Worm (Caenorhabditis elegans) whole organism, L4 larva: ENCODE results near the gene nhr-161.

Experiments
- D1046.2 ChIP-seq: fragments of 200-800 bp; sonication (Bioruptor generic); IDR thresholded peaks from 2 replicates; pipeline ENCODE4 v1.3.6; 2022; ENCODE audit warnings: missing genetic modification characterization, missing compliant biosample characterization
- T20F7.1 ChIP-seq: fragments of 200-800 bp; sonication (Bioruptor generic); optimal IDR thresholded peaks from 2 replicates; lab custom pipeline; 2018; ENCODE audit warnings: mild to moderate bottlenecking, missing genetic modification characterization, missing compliant biosample characterization
- T26A8.4 ChIP-seq: fragments of 200-800 bp; sonication (Bioruptor generic); IDR thresholded peaks from 2 replicates; pipeline ENCODE4 v1.3.6; 2022; ENCODE audit warnings: missing genetic modification characterization, missing compliant biosample characterization
- Y105C5A.15 ChIP-seq: fragments of 200-800 bp; sonication (Bioruptor generic); IDR thresholded peaks from 2 replicates; pipeline ENCODE4 v1.3.6; 2022; ENCODE audit warnings: missing genetic modification characterization, missing compliant biosample characterization
- Y48G9A.11 ChIP-seq: fragments of 200-800 bp; sonication (Bioruptor generic); IDR thresholded peaks from 2 replicates; pipeline ENCODE4 v1.3.6; 2022; ENCODE audit warnings: missing genetic modification reagents, missing genetic modification characterization, missing compliant biosample characterization
- ZK337.2 ChIP-seq: fragments of 200-800 bp; sonication (Bioruptor generic); IDR thresholded peaks from 2 replicates; pipeline ENCODE4 v1.3.6; 2022; ENCODE audit warnings: missing genetic modification reagents, missing genetic modification characterization, missing compliant biosample characterization
- aha-1 ChIP-seq: fragments of 150-350 bp; peaks from one replicate; lab custom pipeline; 2014; ENCODE audit warnings: missing biosample characterization, missing genetic modification characterization
- aly-2 ChIP-seq: sonication (generic microtip); optimal IDR thresholded peaks from 2 replicates; lab custom pipeline; 2018; ENCODE audit warnings: missing biosample characterization, missing genetic modification characterization
- ceh-32 ChIP-seq: sonication (generic microtip); optimal IDR thresholded peaks from 2 replicates; lab custom pipeline; 2016; ENCODE audit warnings: mild to moderate bottlenecking, missing genetic modification characterization, missing compliant biosample characterization; ENCODE audit not compliant: poor library complexity
- ceh-44 ChIP-seq: fragments of 200-800 bp; sonication (Bioruptor generic); IDR thresholded peaks from 2 replicates; pipeline ENCODE4 v1.3.6; 2022; ENCODE audit warnings: missing genetic modification reagents, missing genetic modification characterization, missing compliant biosample characterization
- ces-1 ChIP-seq: fragments of 150-350 bp; sonication (generic microtip); optimal IDR thresholded peaks from 4 replicates; lab custom pipeline; 2014; ENCODE audit warnings: missing biosample characterization, missing genetic modification reagents, missing genetic modification characterization
- ctbp-1 ChIP-seq: fragments of 200-800 bp; sonication (Bioruptor generic); IDR thresholded peaks from 2 replicates; pipeline ENCODE4 v1.3.6; 2022; ENCODE audit warnings: missing genetic modification reagents, missing genetic modification characterization, missing compliant biosample characterization
- daf-16 ChIP-seq, 3 experiments: sonication (generic microtip); optimal IDR thresholded peaks; 2 replicates each; lab custom pipeline; 2016 to 2017; ENCODE audit warnings: missing genetic modification characterization in 3 of 3, missing genetic modification reagents in 3 of 3, mild to moderate bottlenecking in 2 of 3, missing compliant biosample characterization in 2 of 3, missing biosample characterization in 1 of 3, moderate library complexity in 1 of 3
- dve-1 ChIP-seq: sonication (generic microtip); optimal IDR thresholded peaks from 2 replicates; lab custom pipeline; 2017; ENCODE audit warnings: antibody characterized with exemption, mild to moderate bottlenecking, missing genetic modification characterization, missing compliant biosample characterization; ENCODE audit not compliant: insufficient read depth
- fos-1 ChIP-seq: fragments of 150-350 bp; optimal IDR thresholded peaks from 2 replicates; lab custom pipeline; 2014; ENCODE audit warnings: missing biosample characterization, missing genetic modification characterization
- lin-15B ChIP-seq: fragments of 150-350 bp; sonication (generic microtip); optimal IDR thresholded peaks from 3 replicates; lab custom pipeline; 2014; ENCODE audit warnings: missing biosample characterization, missing genetic modification characterization
- lin-29 ChIP-seq: fragments of 200-800 bp; sonication (Bioruptor generic); IDR thresholded peaks from 2 replicates; pipeline ENCODE4 v1.3.6; 2022; ENCODE audit warnings: missing genetic modification reagents, missing genetic modification characterization, missing compliant biosample characterization
- lin-39 ChIP-seq: fragments of 150-350 bp; optimal IDR thresholded peaks from 2 replicates; lab custom pipeline; 2014; ENCODE audit warnings: missing biosample characterization, missing genetic modification reagents, missing genetic modification characterization
- madf-9 ChIP-seq: fragments of 200-800 bp; sonication (Bioruptor generic); conservative IDR thresholded peaks from 2 replicates; pipeline ENCODE4 v1.3.6; 2022; ENCODE audit warnings: missing genetic modification reagents, missing genetic modification characterization, missing compliant biosample characterization
- mes-2 ChIP-seq: sonication (generic microtip); optimal IDR thresholded peaks from 2 replicates; lab custom pipeline; 2016; ENCODE audit warnings: missing genotype, mild to moderate bottlenecking, missing genetic modification characterization, missing compliant biosample characterization; ENCODE audit not compliant: poor library complexity, severe bottlenecking
- nhr-237 ChIP-seq: sonication (generic microtip); optimal IDR thresholded peaks from 2 replicates; lab custom pipeline; 2017; ENCODE audit warnings: missing biosample characterization, missing genetic modification characterization
- nhr-41 ChIP-seq: fragments of 200-800 bp; sonication (Bioruptor generic); IDR thresholded peaks from 2 replicates; pipeline ENCODE4 v1.3.6; 2022; ENCODE audit warnings: missing genetic modification reagents, missing genetic modification characterization, missing compliant biosample characterization
- nhr-6 ChIP-seq: fragments of 150-350 bp; optimal IDR thresholded peaks from 2 replicates; lab custom pipeline; 2014; ENCODE audit warnings: missing biosample characterization, missing genetic modification characterization
- nhr-76 ChIP-seq: fragments of 150-350 bp; optimal IDR thresholded peaks from 2 replicates; lab custom pipeline; 2014; ENCODE audit warnings: missing biosample characterization, missing genetic modification characterization
- nhr-77 ChIP-seq: fragments of 150-350 bp; optimal IDR thresholded peaks from 2 replicates; lab custom pipeline; 2014; ENCODE audit warnings: missing biosample characterization, missing genetic modification characterization
- pha-4 ChIP-seq, 2 experiments: fragments of 150-350 bp in 1 of 2; fragments of 200-800 bp in 1 of 2; sonication (Bioruptor generic) in 1 of 2; IDR thresholded peaks in 1 of 2; optimal IDR thresholded peaks in 1 of 2; 2 replicates each; pipeline versions ENCODE4 v1.3.6 to Lab custom; 2014 to 2022; ENCODE audit warnings: missing genetic modification characterization in 2 of 2, missing genetic modification reagents in 2 of 2, missing biosample characterization in 1 of 2, missing compliant biosample characterization in 1 of 2
- php-3 ChIP-seq: fragments of 200-800 bp; sonication (Bioruptor generic); IDR thresholded peaks from 2 replicates; pipeline ENCODE4 v1.3.6; 2022; ENCODE audit warnings: missing genetic modification reagents, missing genetic modification characterization, missing compliant biosample characterization
- pqm-1 ChIP-seq: sonication (generic microtip); optimal IDR thresholded peaks from 2 replicates; lab custom pipeline; 2017; ENCODE audit warnings: missing biosample characterization, missing genetic modification characterization
- skn-1 ChIP-seq: fragments of 150-350 bp; optimal IDR thresholded peaks from 2 replicates; lab custom pipeline; 2014; ENCODE audit warnings: missing biosample characterization, missing genetic modification characterization
- snpc-1.2 ChIP-seq: fragments of 200-800 bp; sonication (Bioruptor generic); IDR thresholded peaks from 2 replicates; pipeline ENCODE4 v1.3.6; 2022; ENCODE audit warnings: missing genetic modification reagents, missing genetic modification characterization, missing compliant biosample characterization
- snpc-4 ChIP-seq: fragments of 150-350 bp; optimal IDR thresholded peaks from 2 replicates; lab custom pipeline; 2014; ENCODE audit warnings: missing biosample characterization, missing genetic modification characterization
- tag-97 ChIP-seq: fragments of 200-800 bp; sonication (Bioruptor generic); IDR thresholded peaks from 2 replicates; pipeline ENCODE4 v1.3.6; 2022; ENCODE audit warnings: missing genetic modification characterization, missing compliant biosample characterization
- unc-130 ChIP-seq: sonication (generic microtip); optimal IDR thresholded peaks from 2 replicates; lab custom pipeline; 2016; ENCODE audit warnings: missing genetic modification reagents, missing genetic modification characterization, missing compliant biosample characterization
- unc-62 ChIP-seq, 3 experiments: fragments of 150-350 bp in 1 of 3; sonication (generic microtip); optimal IDR thresholded peaks in 2 of 3; peaks in 1 of 3; 1 replicate in 1 of 3; 2 replicates in 2 of 3; lab custom pipeline; 2014 to 2017; ENCODE audit warnings: missing biosample characterization in 3 of 3, missing genetic modification characterization in 3 of 3, missing genetic modification reagents in 3 of 3, missing genotype in 1 of 3
- vab-7 ChIP-seq: fragments of 200-800 bp; sonication (Bioruptor generic); IDR thresholded peaks from 2 replicates; pipeline ENCODE4 v1.3.6; 2022; ENCODE audit warnings: missing genetic modification reagents, missing genetic modification characterization, missing compliant biosample characterization
- zfp-2 ChIP-seq: sonication (generic microtip); optimal IDR thresholded peaks from 2 replicates; lab custom pipeline; 2016; ENCODE audit warnings: mild to moderate bottlenecking, missing genetic modification characterization, missing compliant biosample characterization
- ztf-11 ChIP-seq: fragments of 150-350 bp; optimal IDR thresholded peaks from 2 replicates; lab custom pipeline; 2014; ENCODE audit warnings: missing biosample characterization, missing genetic modification characterization

nhr-161 gene

DNA sequence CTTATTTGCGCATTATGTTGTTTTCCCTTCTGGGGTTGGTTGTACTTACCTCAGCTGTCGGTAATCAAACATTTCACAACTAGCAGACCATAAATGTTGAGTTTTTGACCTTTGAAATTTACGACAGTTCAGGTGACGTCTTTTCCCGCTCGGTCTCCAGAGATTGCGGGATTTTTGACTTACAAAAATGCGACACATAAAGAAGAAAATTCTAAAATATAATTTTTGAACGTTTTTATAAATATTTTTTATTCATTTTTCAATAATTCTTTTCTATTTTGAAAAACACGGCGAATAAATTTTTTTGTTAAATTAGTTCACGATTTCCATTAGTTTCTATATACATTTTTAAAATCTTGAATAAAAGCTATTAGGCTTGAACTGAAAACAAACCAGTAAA is at the start of gene nhr-161:
Gene nhr-161, minus strand, starts transcription at position 101 of the 400 bp plus-strand sequence.
- TF ChIP-seq unc-62 (GFP tag; optimal IDR thresholded peaks at IDR 0.05 in 1 of 2; lab: Kevin White, UChicago) (no peak), unc-62 (tag; optimal IDR thresholded peaks at IDR 0.05; lab: Kevin White, UChicago) (no peak), nhr-77 (no peak)

DNA sequence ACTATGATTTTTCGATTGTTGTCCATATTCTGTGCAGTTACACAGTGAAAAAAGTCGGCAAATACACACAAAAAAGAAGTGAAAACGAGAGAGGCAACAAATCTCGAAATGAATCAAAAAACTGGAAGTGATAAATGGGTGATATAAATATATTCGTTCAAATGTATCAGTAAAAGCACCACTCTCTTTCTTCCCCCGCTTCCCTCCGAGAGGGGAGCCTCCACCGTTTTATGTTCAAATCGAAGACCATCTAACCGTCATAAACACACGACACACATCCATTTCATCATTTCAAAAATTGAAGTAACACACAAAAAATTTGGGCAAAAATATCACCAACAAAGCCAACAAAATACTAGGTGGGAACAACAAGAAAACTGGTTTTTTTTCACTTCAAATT is 44.3 kb upstream of the nhr-161 start, which contains the start of gene F20A1.6:
Gene F20A1.6, minus strand, starts transcription at position 101 of the 400 bp plus-strand sequence.
- TF ChIP-seq daf-16 (GFP tag; optimal IDR thresholded peaks at IDR 0.05; lab: Kevin White, UChicago), result no peak
- TF ChIP-seq daf-16 (tag; optimal IDR thresholded peaks at IDR 0.05; lab: Kevin White, UChicago), result no peak
- TF ChIP-seq ZK337.2 (GFP tag; lab: Robert Waterston, UW), result no peak
- TF ChIP-seq nhr-41 (GFP tag; lab: Robert Waterston, UW), result no peak
- TF ChIP-seq dve-1 (tag; lab: Kevin White, UChicago), result no peak
- no peak for TF ChIP-seq vab-7 (GFP tag; lab: Robert Waterston, UW)
- TF ChIP-seq pha-4 (GFP tag; IDR thresholded peaks at IDR 0.05; lab: Robert Waterston, UW), result no peak
- TF ChIP-seq pha-4 (tag; optimal IDR thresholded peaks at IDR 0.05; lab: Kevin White, UChicago), result no peak
- TF ChIP-seq nhr-6 (tag; lab: Kevin White, UChicago), result no peak
- TF ChIP-seq skn-1 (tag; lab: Kevin White, UChicago), result no peak
- no peak for TF ChIP-seq T20F7.1 (GFP tag; lab: Kevin White, UChicago)
- no peak for TF ChIP-seq aly-2
- TF ChIP-seq lin-29 (GFP tag; lab: Robert Waterston, UW), result no peak
- TF ChIP-seq zfp-2 (tag; lab: Kevin White, UChicago), result no peak
- no peak for TF ChIP-seq tag-97 (GFP tag; lab: Robert Waterston, UW)
- TF ChIP-seq T26A8.4 (GFP tag; lab: Robert Waterston, UW), result no peak
- TF ChIP-seq ctbp-1, result no peak
- TF ChIP-seq Y105C5A.15 (GFP tag; lab: Robert Waterston, UW), result no peak
- no peak for TF ChIP-seq ceh-32

DNA sequence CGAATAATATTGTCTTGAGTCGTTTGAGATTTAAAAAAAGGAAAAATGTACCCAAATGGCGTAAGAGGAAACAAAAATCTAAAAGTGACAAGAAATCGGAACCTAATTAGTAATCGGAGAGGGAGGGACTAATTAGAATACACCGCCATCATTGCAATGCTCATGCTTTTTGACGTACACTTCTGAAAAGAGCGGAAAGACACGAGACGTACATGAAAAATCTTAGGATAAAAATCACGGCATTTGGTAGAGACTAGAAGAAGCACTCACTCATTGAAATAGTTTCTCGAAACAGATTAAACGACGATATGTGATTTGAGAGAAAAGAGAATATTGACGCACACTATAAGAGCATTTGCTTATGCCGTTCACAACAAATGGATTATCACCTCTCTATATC is 40.3 kb upstream of the nhr-161 start:
- TF ChIP-seq skn-1 (tag; lab: Kevin White, UChicago) (no peak), Y48G9A.11 (GFP tag; lab: Robert Waterston, UW) (no peak), nhr-76 (tag; lab: Kevin White, UChicago) (no peak), aha-1 (tag; lab: Kevin White, UChicago) (no peak), nhr-237 (tag; lab: Kevin White, UChicago) (no peak), pha-4 (GFP tag; IDR thresholded peaks at IDR 0.05; lab: Robert Waterston, UW) (no peak), pha-4 (tag; optimal IDR thresholded peaks at IDR 0.05; lab: Kevin White, UChicago) (no peak), lin-39 (tag; lab: Kevin White, UChicago) (no peak), nhr-77 (no peak), php-3 (GFP tag; lab: Robert Waterston, UW) (no peak), ztf-11 (no peak), lin-15B (tag; lab: Kevin White, UChicago) (no peak), snpc-4 (tag; lab: Kevin White, UChicago) (no peak), mes-2 (no peak), pqm-1 (no peak)

DNA sequence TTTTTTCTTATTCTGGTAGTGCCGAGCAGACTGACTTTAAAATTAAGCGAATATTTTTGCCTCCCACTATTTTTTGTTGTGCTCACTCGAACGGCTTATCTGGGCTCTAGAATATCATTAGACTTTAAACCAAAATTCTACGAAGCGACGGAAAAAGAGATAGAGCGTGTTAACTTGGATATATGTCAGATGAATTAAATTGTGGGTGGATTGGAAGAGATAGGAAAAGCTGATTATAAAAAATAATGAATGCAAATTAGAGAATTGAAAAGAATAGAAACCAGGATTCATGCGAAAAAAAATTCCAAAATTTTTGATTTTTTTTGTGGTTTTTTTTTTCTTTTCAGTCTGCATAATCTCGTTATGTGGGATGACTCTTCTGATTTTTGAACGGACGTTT is 39.1 kb upstream of the nhr-161 start, which contains the start of gene F20A1.4:
Gene F20A1.4, minus strand, starts transcription at position 101 of the 400 bp plus-strand sequence.
- TF ChIP-seq snpc-1.2 (GFP tag; lab: Robert Waterston, UW), result no peak
- no peak for TF ChIP-seq fos-1
- TF ChIP-seq D1046.2 (GFP tag; lab: Robert Waterston, UW), result no peak
- no peak for TF ChIP-seq aha-1 (tag; lab: Kevin White, UChicago)
- TF ChIP-seq madf-9 (GFP tag; lab: Robert Waterston, UW), result no peak
- TF ChIP-seq tag-97 (GFP tag; lab: Robert Waterston, UW), result no peak
- no peak for TF ChIP-seq ZK337.2 (GFP tag; lab: Robert Waterston, UW)
- no peak for TF ChIP-seq unc-130
- TF ChIP-seq ces-1 (GFP tag; lab: Kevin White, UChicago), result no peak
- no peak for TF ChIP-seq ceh-44
